Fruit fly (Drosophila melanogaster) whole organism: Measurements from ENCODE around the gene byn.

Source experiments
- CG8478 ChIP-seq: fragments of >200 bp; optimal IDR thresholded peaks from 2 replicates; lab custom pipeline; 2018; ENCODE audit warnings: inconsistent platforms
- Dll ChIP-seq: fragments of >200 bp; optimal IDR thresholded peaks from 2 replicates; lab custom pipeline; 2017
- pan ChIP-seq: fragments of >200 bp; optimal IDR thresholded peaks from 2 replicates; lab custom pipeline; 2017
- psq ChIP-seq: fragments of >200 bp; optimal IDR thresholded peaks from 2 replicates; lab custom pipeline; 2017

dm6 chr3L:11947357-11947756 lies 19.9 kb downstream of the byn start, which contains the start of gene CG7252:
- TF ChIP-seq CG8478 (lab: Kevin White, UChicago) (no peak), Dll (lab: Kevin White, UChicago) (no peak), pan (lab: Kevin White, UChicago) (no peak), psq (lab: Kevin White, UChicago) (no peak)
